Fruit fly (Drosophila melanogaster) whole organism, embryonic: ENCODE measurements around the gene CG32564.

Experiments
- CG1024 ChIP-seq: fragments of 200-800 bp; sonication (Bioruptor generic); IDR thresholded peaks from 2 replicates; pipeline ENCODE4 v1.3.6; 2022; ENCODE audit warnings: missing biosample characterization, missing genetic modification characterization
- CG10543 ChIP-seq: fragments of 200-800 bp; sonication (Bioruptor generic); optimal IDR thresholded peaks from 3 replicates; lab custom pipeline; 2017; ENCODE audit warnings: missing biosample characterization, mild to moderate bottlenecking, missing genetic modification characterization, moderate library complexity
- CG11456 ChIP-seq: fragments of 200-800 bp; sonication (Bioruptor generic); IDR thresholded peaks from 3 replicates; pipeline ENCODE4 v1.3.6; 2022; ENCODE audit warnings: missing biosample characterization, missing genetic modification characterization
- CG12071 ChIP-seq: fragments of 200-800 bp; sonication (Bioruptor generic); optimal IDR thresholded peaks from 3 replicates; lab custom pipeline; 2018; ENCODE audit warnings: missing biosample characterization, mild to moderate bottlenecking, missing genetic modification characterization
- CG13287 ChIP-seq: fragments of 200-800 bp; sonication (Bioruptor generic); IDR thresholded peaks from 2 replicates; pipeline ENCODE4 v1.3.6; 2022; ENCODE audit warnings: missing biosample characterization, missing genetic modification characterization; ENCODE audit not compliant: partially characterized antibody
- CG13424 ChIP-seq: fragments of 200-800 bp; sonication (Bioruptor generic); optimal IDR thresholded peaks from 2 replicates; lab custom pipeline; 2019; ENCODE audit warnings: missing biosample characterization, mild to moderate bottlenecking, missing genetic modification characterization, moderate library complexity
- CG1529 ChIP-seq: fragments of 200-800 bp; sonication (Bioruptor generic); optimal IDR thresholded peaks from 3 replicates; lab custom pipeline; 2018; ENCODE audit warnings: missing biosample characterization, missing genetic modification characterization
- CG16813 ChIP-seq: fragments of 200-800 bp; sonication (Bioruptor generic); IDR thresholded peaks from 3 replicates; pipeline ENCODE4 v1.3.6; 2022; ENCODE audit warnings: missing biosample characterization, missing genetic modification characterization; ENCODE audit not compliant: partially characterized antibody
- CG17186 ChIP-seq: fragments of 200-800 bp; sonication (Bioruptor generic); optimal IDR thresholded peaks from 3 replicates; lab custom pipeline; 2017; ENCODE audit warnings: missing biosample characterization, missing genetic modification reagents, missing genetic modification characterization
- CG2116 ChIP-seq: fragments of 200-800 bp; sonication (Bioruptor generic); optimal IDR thresholded peaks from 3 replicates; lab custom pipeline; 2018; ENCODE audit warnings: missing biosample characterization, mild to moderate bottlenecking, missing genetic modification characterization
- CG30431 ChIP-seq: fragments of 200-800 bp; sonication (Bioruptor generic); optimal IDR thresholded peaks from 2 replicates; lab custom pipeline; 2017; ENCODE audit warnings: missing biosample characterization, missing genetic modification characterization
- CG31365 ChIP-seq: fragments of 200-800 bp; sonication (Bioruptor generic); optimal IDR thresholded peaks from 2 replicates; lab custom pipeline; 2018; ENCODE audit warnings: missing biosample characterization, mild to moderate bottlenecking, missing genetic modification characterization
- CG4617 ChIP-seq: fragments of 200-800 bp; sonication (Bioruptor generic); optimal IDR thresholded peaks from 3 replicates; lab custom pipeline; 2016; ENCODE audit warnings: missing biosample characterization, missing genetic modification characterization, borderline replicate concordance
- CG5953 ChIP-seq: fragments of 200-800 bp; sonication (Bioruptor generic); IDR thresholded peaks from 2 replicates; pipeline ENCODE4 v1.3.6; 2022; ENCODE audit warnings: missing biosample characterization, missing genetic modification characterization
- CG6765 ChIP-seq: fragments of 200-800 bp; sonication (Bioruptor generic); optimal IDR thresholded peaks from 3 replicates; lab custom pipeline; 2017; ENCODE audit warnings: missing biosample characterization, mild to moderate bottlenecking, missing genetic modification characterization
- CG7271 ChIP-seq: fragments of 200-800 bp; sonication (Bioruptor generic); optimal IDR thresholded peaks from 2 replicates; lab custom pipeline; 2018; ENCODE audit warnings: missing biosample characterization, mild to moderate bottlenecking, missing genetic modification characterization, moderate library complexity
- CG7357 ChIP-seq: fragments of 200-800 bp; sonication (Bioruptor generic); IDR thresholded peaks from 3 replicates; pipeline ENCODE4 v1.3.6; 2022; ENCODE audit warnings: missing biosample characterization, missing genetic modification characterization
- CG7745 ChIP-seq: fragments of 200-800 bp; sonication (Bioruptor generic); optimal IDR thresholded peaks from 2 replicates; lab custom pipeline; 2018; ENCODE audit warnings: missing biosample characterization, mild to moderate bottlenecking, missing genetic modification characterization, moderate library complexity
- CG8089 ChIP-seq: fragments of 200-800 bp; sonication (Bioruptor generic); optimal IDR thresholded peaks from 3 replicates; lab custom pipeline; 2016; ENCODE audit warnings: missing biosample characterization, missing genetic modification characterization
- CTCF ChIP-seq: fragments of 200-800 bp; sonication (Bioruptor generic); optimal IDR thresholded peaks from 2 replicates; lab custom pipeline; 2017; ENCODE audit warnings: missing biosample characterization, mild to moderate bottlenecking, missing genetic modification characterization, moderate library complexity
- Camta ChIP-seq: fragments of 200-800 bp; sonication (Bioruptor generic); optimal IDR thresholded peaks from 2 replicates; lab custom pipeline; 2016; ENCODE audit warnings: missing biosample characterization, missing genetic modification characterization
- CrebB ChIP-seq: fragments of 200-800 bp; sonication (Bioruptor generic); optimal IDR thresholded peaks from 3 replicates; lab custom pipeline; 2018; ENCODE audit warnings: missing biosample characterization, mild to moderate bottlenecking, missing genetic modification characterization
- Dek ChIP-seq: fragments of 200-800 bp; sonication (Bioruptor generic); optimal IDR thresholded peaks from 3 replicates; lab custom pipeline; 2019; ENCODE audit warnings: missing biosample characterization, mild to moderate bottlenecking, missing genetic modification characterization, moderate library complexity
- Hey ChIP-seq: fragments of 200-800 bp; sonication (Bioruptor generic); optimal IDR thresholded peaks from 3 replicates; lab custom pipeline; 2018; ENCODE audit warnings: missing biosample characterization, mild to moderate bottlenecking, missing genetic modification characterization
- Hr51 ChIP-seq, 2 experiments: fragments of 200-800 bp; sonication (Bioruptor generic); optimal IDR thresholded peaks; 2 replicates in 1 of 2; 3 replicates in 1 of 2; lab custom pipeline; 2016 to 2018; ENCODE audit warnings: missing biosample characterization in 2 of 2, missing genetic modification characterization in 2 of 2, mild to moderate bottlenecking in 1 of 2, moderate library complexity in 1 of 2
- Hr78 ChIP-seq, 2 experiments: fragments of 200-800 bp in 1 of 2; fragments of >200 bp in 1 of 2; sonication (Bioruptor generic) in 1 of 2; optimal IDR thresholded peaks; 2 replicates each; lab custom pipeline; 2017 to 2019; ENCODE audit warnings: missing biosample characterization in 2 of 2, missing genetic modification characterization in 2 of 2, mild to moderate bottlenecking in 1 of 2, moderate library complexity in 1 of 2
- Lhr ChIP-seq: fragments of 200-800 bp; sonication (Bioruptor generic); optimal IDR thresholded peaks from 3 replicates; lab custom pipeline; 2017; ENCODE audit warnings: mild to moderate bottlenecking, missing biosample characterization, missing genetic modification reagents, missing genetic modification characterization
- Poxn ChIP-seq: fragments of 200-800 bp; sonication (Bioruptor generic); IDR thresholded peaks from 2 replicates; pipeline ENCODE4 v1.3.6; 2022; ENCODE audit warnings: missing biosample characterization, missing genetic modification characterization
- Scr ChIP-seq: fragments of 200-800 bp; sonication (Bioruptor generic); IDR thresholded peaks from 2 replicates; pipeline ENCODE4 v1.3.6; 2022; ENCODE audit warnings: missing biosample characterization, missing genetic modification characterization; ENCODE audit not compliant: partially characterized antibody
- Trl ChIP-seq, 3 experiments: fragments of >200 bp in 2 of 3; fragments of 200-800 bp in 1 of 3; sonication (Bioruptor generic) in 1 of 3; optimal IDR thresholded peaks; 2 replicates in 1 of 3; 3 replicates in 2 of 3; lab custom pipeline; 2016 to 2017; ENCODE audit warnings: missing biosample characterization in 1 of 3, missing genetic modification characterization in 1 of 3
- bigmax ChIP-seq: fragments of 200-800 bp; sonication (Bioruptor generic); optimal IDR thresholded peaks from 2 replicates; lab custom pipeline; 2018; ENCODE audit warnings: missing biosample characterization, mild to moderate bottlenecking, missing genetic modification characterization
- bowl ChIP-seq: fragments of 200-800 bp; sonication (Bioruptor generic); IDR thresholded peaks from 2 replicates; pipeline ENCODE4 v1.3.6; 2022; ENCODE audit warnings: missing biosample characterization, missing genetic modification characterization
- chinmo ChIP-seq: fragments of 200-800 bp; sonication (Bioruptor generic); IDR thresholded peaks from 4 replicates; pipeline ENCODE4 v1.3.6; 2022; ENCODE audit warnings: missing biosample characterization, missing genetic modification characterization; ENCODE audit not compliant: partially characterized antibody
- dmrt11E ChIP-seq: fragments of 200-800 bp; sonication (Bioruptor generic); optimal IDR thresholded peaks from 3 replicates; lab custom pipeline; 2018; ENCODE audit warnings: missing biosample characterization, mild to moderate bottlenecking, missing genetic modification characterization, moderate library complexity
- en ChIP-seq: fragments of 200-800 bp; sonication (Bioruptor generic); optimal IDR thresholded peaks from 2 replicates; lab custom pipeline; 2016; ENCODE audit warnings: missing biosample characterization, missing genetic modification characterization
- ewg ChIP-seq: fragments of 200-800 bp; sonication (Bioruptor generic); optimal IDR thresholded peaks from 3 replicates; lab custom pipeline; 2017; ENCODE audit warnings: mild to moderate bottlenecking, missing biosample characterization, missing genetic modification reagents, missing genetic modification characterization
- gcm2 ChIP-seq: fragments of 200-800 bp; sonication (Bioruptor generic); optimal IDR thresholded peaks from 2 replicates; lab custom pipeline; 2016; ENCODE audit warnings: missing biosample characterization, missing genetic modification characterization
- gem ChIP-seq: fragments of 200-800 bp; sonication (Bioruptor generic); optimal IDR thresholded peaks from 2 replicates; lab custom pipeline; 2019; ENCODE audit warnings: missing biosample characterization, mild to moderate bottlenecking, missing genetic modification characterization, moderate library complexity
- insv ChIP-seq, 2 experiments: fragments of 200-800 bp; sonication (Bioruptor generic); optimal IDR thresholded peaks; 3 replicates each; lab custom pipeline; 2016 to 2018; ENCODE audit warnings: missing biosample characterization in 2 of 2, missing genetic modification characterization in 2 of 2
- kni ChIP-seq: fragments of 200-800 bp; sonication (Bioruptor generic); optimal IDR thresholded peaks from 3 replicates; lab custom pipeline; 2017; ENCODE audit warnings: mild to moderate bottlenecking, missing biosample characterization, missing genetic modification reagents, missing genetic modification characterization
- knrl ChIP-seq: fragments of 200-800 bp; sonication (Bioruptor generic); IDR thresholded peaks from 3 replicates; pipeline ENCODE4 v1.3.6; 2022; ENCODE audit warnings: missing biosample characterization, missing genetic modification characterization; ENCODE audit not compliant: partially characterized antibody
- lilli ChIP-seq: fragments of 200-800 bp; sonication (Bioruptor generic); optimal IDR thresholded peaks from 3 replicates; lab custom pipeline; 2016; ENCODE audit warnings: missing biosample characterization, missing genetic modification characterization
- nau ChIP-seq: fragments of 200-800 bp; sonication (Bioruptor generic); optimal IDR thresholded peaks from 3 replicates; lab custom pipeline; 2017; ENCODE audit warnings: missing biosample characterization, mild to moderate bottlenecking, missing genetic modification characterization, missing genetic modification reagents
- pros ChIP-seq: fragments of 200-800 bp; sonication (Bioruptor generic); optimal IDR thresholded peaks from 3 replicates; lab custom pipeline; 2019; ENCODE audit warnings: missing biosample characterization, mild to moderate bottlenecking, missing genetic modification characterization, moderate library complexity
- rib ChIP-seq: fragments of 200-800 bp; sonication (Bioruptor generic); IDR thresholded peaks from 2 replicates; pipeline ENCODE4 v1.3.6; 2022; ENCODE audit warnings: missing biosample characterization, missing genetic modification characterization
- slp2 ChIP-seq: fragments of 200-800 bp; sonication (Bioruptor generic); optimal IDR thresholded peaks from 2 replicates; lab custom pipeline; 2016; ENCODE audit warnings: missing biosample characterization, missing genetic modification characterization
- tll ChIP-seq, 2 experiments: fragments of 200-800 bp in 1 of 2; fragments of >200 bp in 1 of 2; sonication (Bioruptor generic) in 1 of 2; optimal IDR thresholded peaks; 2 replicates each; lab custom pipeline; 2017 to 2019; ENCODE audit warnings: missing biosample characterization in 2 of 2, missing genetic modification characterization in 2 of 2, mild to moderate bottlenecking in 1 of 2, moderate library complexity in 1 of 2
- ttk ChIP-seq: fragments of 200-800 bp; sonication (Bioruptor generic); IDR thresholded peaks from 2 replicates; pipeline ENCODE4 v2.1.2; 2022; ENCODE audit warnings: missing biosample characterization, missing genetic modification characterization
- vnd ChIP-seq: fragments of 200-800 bp; sonication (Bioruptor generic); IDR thresholded peaks from 3 replicates; pipeline ENCODE4 v1.3.6; 2022; ENCODE audit warnings: missing biosample characterization, missing genetic modification characterization; ENCODE audit not compliant: partially characterized antibody

The CG32564 gene

DNA sequence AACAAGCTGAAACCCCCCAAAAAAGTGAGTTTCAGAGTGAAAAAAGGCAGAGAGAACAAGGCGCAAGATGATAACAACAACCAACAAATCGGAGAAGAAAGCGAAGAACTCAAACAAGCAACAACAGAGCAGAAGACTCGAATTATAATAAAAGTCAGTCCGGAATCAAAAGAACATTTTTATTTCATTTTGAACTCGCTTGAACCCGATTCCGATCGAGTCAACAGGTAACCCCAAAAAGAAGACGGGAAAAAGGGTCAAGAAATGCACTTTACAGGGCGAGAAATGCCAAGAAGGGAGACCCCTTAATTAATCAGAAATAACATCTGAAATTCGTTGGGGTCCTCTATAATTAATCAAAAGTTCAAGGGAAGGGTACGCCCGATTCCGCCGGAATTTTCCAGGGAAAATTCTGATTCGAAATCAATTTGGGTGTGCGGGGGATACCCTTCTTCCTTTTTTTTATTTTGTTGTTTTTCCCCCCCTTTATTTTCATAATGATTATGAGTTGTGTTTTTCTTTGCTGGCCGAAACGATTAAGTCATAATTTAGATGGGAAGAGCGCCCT, 43.7 kb upstream of the CG32564 start:
- TF ChIP-seq CG2116: no peak
- TF ChIP-seq dmrt11E (tag; lab: Kevin White, UChicago): no peak
- TF ChIP-seq CG7357 (GFP tag; lab: Robert Waterston, UW): no peak
- TF ChIP-seq rib: no peak
- TF ChIP-seq CTCF (GFP tag; lab: Kevin White, UChicago): no peak
- no peak for TF ChIP-seq chinmo
- TF ChIP-seq CG13287 (GFP tag; lab: Robert Waterston, UW): no peak
- TF ChIP-seq Camta: no peak
- no peak for TF ChIP-seq knrl (GFP tag; lab: Robert Waterston, UW)
- peak in 1 of 2 experiments; percentile 17 for TF ChIP-seq tll (GFP tag; optimal IDR thresholded peaks at IDR 0.05; lab: Kevin White, UChicago)
- TF ChIP-seq pros (GFP tag; lab: Kevin White, UChicago): peak; percentile 82
- no peak for TF ChIP-seq CG13424 (tag; lab: Kevin White, UChicago)
- no peak for TF ChIP-seq gcm2
- no peak for TF ChIP-seq CG4617 (GFP tag; lab: Kevin White, UChicago)
- no peak for TF ChIP-seq Poxn
- TF ChIP-seq CG31365 (tag; lab: Kevin White, UChicago): no peak
- no peak for TF ChIP-seq Lhr (GFP tag; lab: Kevin White, UChicago)
- TF ChIP-seq Hey (tag; lab: Kevin White, UChicago): no peak
- peak in 1 of 2 experiments; percentile 51 for TF ChIP-seq insv (GFP tag; optimal IDR thresholded peaks at IDR 0.05; lab: Kevin White, UChicago)
- no peak for TF ChIP-seq Trl (optimal IDR thresholded peaks at IDR 0.05; lab: Kevin White, UChicago)
- TF ChIP-seq Trl (GFP tag; optimal IDR thresholded peaks at IDR 0.05; lab: Kevin White, UChicago): no peak
- TF ChIP-seq CG30431: no peak
- peak in 1 of 2 experiments; percentile 20 for TF ChIP-seq Hr78 (GFP tag; optimal IDR thresholded peaks at IDR 0.05; lab: Kevin White, UChicago)
- no peak for TF ChIP-seq CG7271
- TF ChIP-seq CG11456 (GFP tag; lab: Robert Waterston, UW): no peak
- no peak for TF ChIP-seq CG1529 (GFP tag; lab: Kevin White, UChicago)
- TF ChIP-seq kni (GFP tag; lab: Kevin White, UChicago): peak; percentile 67
- TF ChIP-seq CG7745 (tag; lab: Kevin White, UChicago): peak; percentile 62
- TF ChIP-seq, all 482 proteins: peak for 6

DNA sequence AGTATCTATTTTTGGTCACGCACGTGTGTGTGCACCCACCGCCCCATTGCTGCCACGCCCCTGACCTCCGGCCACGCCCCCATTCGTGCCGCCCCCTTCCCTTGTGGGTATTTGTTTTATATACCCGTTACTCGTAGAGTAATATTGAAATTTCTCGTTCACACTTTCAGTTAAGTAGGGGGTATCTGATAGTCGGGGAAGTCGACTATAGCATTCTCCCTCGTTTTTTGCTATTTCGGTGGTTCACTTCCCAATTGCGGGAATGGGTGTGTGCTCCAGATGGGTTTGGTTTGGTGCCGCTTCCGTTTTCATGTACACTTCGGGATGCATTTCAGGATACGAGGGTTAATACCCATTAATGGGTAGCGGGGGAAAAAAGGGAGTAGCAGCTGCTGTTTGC, 38.9 kb upstream of the CG32564 start:
- TF ChIP-seq Hr78 (GFP tag; optimal IDR thresholded peaks at IDR 0.05; lab: Kevin White, UChicago): no peak
- TF ChIP-seq gem (tag; lab: Kevin White, UChicago): no peak
- no peak for TF ChIP-seq CG6765 (GFP tag; lab: Kevin White, UChicago)
- TF ChIP-seq lilli (GFP tag; lab: Kevin White, UChicago): no peak
- no peak for TF ChIP-seq CG1024
- TF ChIP-seq CG8089 (GFP tag; lab: Kevin White, UChicago): no peak
- no peak for TF ChIP-seq CG5953 (GFP tag; lab: Robert Waterston, UW)
- TF ChIP-seq Hr51 (GFP tag; optimal IDR thresholded peaks at IDR 0.05; lab: Kevin White, UChicago): no peak
- no peak for TF ChIP-seq CG17186 (GFP tag; lab: Kevin White, UChicago)
- peak; percentile 29; the same call in 1 of the 3 replicates for TF ChIP-seq CG16813 (GFP tag; lab: Robert Waterston, UW)
- TF ChIP-seq Scr (GFP tag; lab: Robert Waterston, UW): 0 out of 2 replicates have a peak, but pooled peaks have one; percentile 15
- no peak for TF ChIP-seq ttk (GFP tag; lab: Robert Waterston, UW)
- TF ChIP-seq bigmax (GFP tag; lab: Kevin White, UChicago): no peak
- no peak for TF ChIP-seq CG10543 (GFP tag; lab: Kevin White, UChicago)
- no peak for TF ChIP-seq nau (GFP tag; lab: Kevin White, UChicago)
- no peak for TF ChIP-seq CrebB (tag; lab: Kevin White, UChicago)
- TF ChIP-seq Dek (tag; lab: Kevin White, UChicago): no peak
- no peak for TF ChIP-seq ewg
- no peak for TF ChIP-seq CG12071 (GFP tag; lab: Kevin White, UChicago)
- 0 out of 3 replicates have a peak, but pooled peaks have one; percentile 17 for TF ChIP-seq vnd
- no peak for TF ChIP-seq en (GFP tag; lab: Kevin White, UChicago)
- TF ChIP-seq bowl (GFP tag; lab: Robert Waterston, UW): no peak
- TF ChIP-seq slp2: no peak
